Worm (Caenorhabditis elegans): ENCODE measurements around the gene bbs-2.
"Not testable (repeated sequence)": the region's sequence is repeated elsewhere in the genome, so short reads cannot be mapped to it uniquely, and the experiment has no call there.

DNA sequence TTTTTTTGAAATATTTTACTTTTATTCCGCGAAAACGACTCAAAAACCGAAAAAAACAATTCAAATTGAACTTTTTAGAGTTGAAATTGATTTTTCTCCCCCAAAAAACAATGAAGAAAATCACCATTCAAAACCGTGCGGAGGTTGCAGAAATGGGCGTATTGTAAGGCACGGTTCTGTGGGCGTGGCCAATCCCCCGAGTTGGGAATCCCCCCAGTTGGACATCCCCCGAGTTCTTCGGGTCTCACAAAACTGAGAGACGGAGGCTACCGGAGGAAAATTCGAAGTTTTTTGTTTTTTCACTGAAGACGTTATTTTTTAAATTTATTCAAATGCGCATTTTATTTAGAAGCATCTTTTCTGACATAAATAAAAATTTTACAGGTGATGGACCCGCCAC lies 14.5 kb downstream of the bbs-2 start, which contains the start of gene mcm-3AP:
- not testable (repeated sequence) for TF ChIP-seq med-1 (GFP tag; optimal IDR thresholded peaks at IDR 0.05; ENCODE audit: insufficient read depth)
- TF ChIP-seq flt-1 (GFP tag; IDR thresholded peaks at IDR 0.05) = peak; percentile 83
- peak; percentile 65 for TF ChIP-seq T22C8.4 (GFP tag; IDR thresholded peaks at IDR 0.05)
- TF ChIP-seq ztf-23 (GFP tag; IDR thresholded peaks at IDR 0.05) = peak; percentile 84

Measured in whole organism, midembryonic.